Worm (Caenorhabditis elegans) whole organism, young adult: ENCODE data around the gene Y37H2A.7.

ENCODE experiments used
- B0035.1 ChIP-seq: sonication (generic microtip); optimal IDR thresholded peaks from 2 replicates; lab custom pipeline; 2016; ENCODE audit warnings: missing genetic modification characterization, mild to moderate bottlenecking, missing compliant biosample characterization, missing genotype, missing genetic modification reagents
- F22D6.2 ChIP-seq: sonication (generic microtip); optimal IDR thresholded peaks from 2 replicates; lab custom pipeline; 2016; ENCODE audit warnings: mild to moderate bottlenecking, missing genetic modification characterization, missing compliant biosample characterization
- F33H1.4 ChIP-seq: fragments of 200-800 bp; sonication (Bioruptor generic); IDR thresholded peaks from 2 replicates; pipeline ENCODE4 v1.3.6; 2022; ENCODE audit warnings: missing genetic modification reagents, missing genetic modification characterization, missing compliant biosample characterization
- F37B4.10 ChIP-seq: fragments of 200-800 bp; sonication (Bioruptor generic); IDR thresholded peaks from 2 replicates; pipeline ENCODE4 v1.3.6; 2022; ENCODE audit warnings: missing genetic modification characterization, missing compliant biosample characterization
- F49E8.2 ChIP-seq: sonication (generic microtip); optimal IDR thresholded peaks from 3 replicates; lab custom pipeline; 2017; ENCODE audit warnings: missing genetic modification characterization, mild to moderate bottlenecking, missing compliant biosample characterization, antibody characterized with exemption, moderate library complexity; ENCODE audit not compliant: insufficient read depth
- F52B5.7 ChIP-seq: sonication (generic microtip); optimal IDR thresholded peaks from 2 replicates; lab custom pipeline; 2016; ENCODE audit warnings: mild to moderate bottlenecking, missing genetic modification characterization, missing compliant biosample characterization
- F57A8.1 ChIP-seq: fragments of 200-800 bp; sonication (Bioruptor generic); optimal IDR thresholded peaks from 2 replicates; lab custom pipeline; 2018; ENCODE audit warnings: mild to moderate bottlenecking, missing genetic modification characterization, moderate library complexity, missing compliant biosample characterization
- F57C9.4 ChIP-seq: sonication (generic microtip); optimal IDR thresholded peaks from 2 replicates; lab custom pipeline; 2017; ENCODE audit warnings: mild to moderate bottlenecking, missing genetic modification characterization, missing compliant biosample characterization
- aptf-2 ChIP-seq: fragments of 200-800 bp; sonication (Bioruptor generic); conservative IDR thresholded peaks from 2 replicates; pipeline ENCODE4 v1.3.6; 2022; ENCODE audit warnings: missing genetic modification reagents, missing genetic modification characterization, missing compliant biosample characterization
- attf-3 ChIP-seq: fragments of 200-800 bp; sonication (Bioruptor generic); conservative IDR thresholded peaks from 2 replicates; pipeline ENCODE4 v1.3.6; 2022; ENCODE audit warnings: missing genetic modification reagents, missing genetic modification characterization, missing compliant biosample characterization
- cebp-2 ChIP-seq: fragments of 200-800 bp; sonication (Bioruptor generic); IDR thresholded peaks from 2 replicates; pipeline ENCODE4 v1.3.6; 2022; ENCODE audit warnings: missing genetic modification characterization, missing compliant biosample characterization
- ceh-100 ChIP-seq: fragments of 200-800 bp; sonication (Bioruptor generic); IDR thresholded peaks from 2 replicates; pipeline ENCODE4 v1.3.6; 2022; ENCODE audit warnings: missing genetic modification reagents, missing genetic modification characterization, missing compliant biosample characterization
- ceh-27 ChIP-seq: fragments of 200-800 bp; sonication (Bioruptor generic); optimal IDR thresholded peaks from 2 replicates; lab custom pipeline; 2018; ENCODE audit warnings: mild to moderate bottlenecking, missing genetic modification characterization, moderate library complexity, missing compliant biosample characterization
- ceh-40 ChIP-seq: fragments of 200-800 bp; sonication (Bioruptor generic); IDR thresholded peaks from 2 replicates; pipeline ENCODE4 v1.3.6; 2022; ENCODE audit warnings: missing genetic modification characterization, missing compliant biosample characterization
- ceh-58 ChIP-seq: fragments of 200-800 bp; sonication (Bioruptor generic); IDR thresholded peaks from 2 replicates; pipeline ENCODE4 v1.3.6; 2022; ENCODE audit warnings: missing genetic modification characterization, missing compliant biosample characterization
- chd-7 ChIP-seq: sonication (generic microtip); optimal IDR thresholded peaks from 2 replicates; lab custom pipeline; 2016; ENCODE audit warnings: mild to moderate bottlenecking, missing genetic modification characterization, moderate library complexity, missing compliant biosample characterization
- dox-1 ChIP-seq: fragments of 200-800 bp; sonication (Bioruptor generic); IDR thresholded peaks from 2 replicates; pipeline ENCODE4 v1.3.6; 2022; ENCODE audit warnings: missing genetic modification reagents, missing genetic modification characterization, missing compliant biosample characterization
- dpl-1 ChIP-seq: fragments of 150-350 bp; optimal IDR thresholded peaks from 2 replicates; lab custom pipeline; 2014; ENCODE audit warnings: missing biosample characterization, missing genetic modification reagents, missing genetic modification characterization
- gei-17 ChIP-seq: fragments of 200-800 bp; sonication (Bioruptor generic); optimal IDR thresholded peaks from 2 replicates; lab custom pipeline; 2018; ENCODE audit warnings: mild to moderate bottlenecking, missing genetic modification characterization, missing compliant biosample characterization
- him-1 ChIP-seq: sonication (generic microtip); optimal IDR thresholded peaks from 2 replicates; lab custom pipeline; 2016; ENCODE audit warnings: missing genotype, missing genetic modification reagents, missing genetic modification characterization, missing compliant biosample characterization
- hlh-12 ChIP-seq: sonication (generic microtip); optimal IDR thresholded peaks from 2 replicates; lab custom pipeline; 2016; ENCODE audit warnings: missing genetic modification characterization, missing compliant biosample characterization
- hmg-1.2 ChIP-seq: fragments of 200-800 bp; sonication (Bioruptor generic); IDR thresholded peaks from 2 replicates; pipeline ENCODE4 v1.3.6; 2022; ENCODE audit warnings: missing genetic modification reagents, missing genetic modification characterization, missing compliant biosample characterization
- lsl-1 ChIP-seq: fragments of 200-800 bp; sonication (Bioruptor generic); optimal IDR thresholded peaks from 2 replicates; lab custom pipeline; 2018; ENCODE audit warnings: mild to moderate bottlenecking, missing genetic modification characterization, moderate library complexity, missing compliant biosample characterization
- madf-6 ChIP-seq: fragments of 200-800 bp; sonication (Bioruptor generic); IDR thresholded peaks from 2 replicates; pipeline ENCODE4 v1.3.6; 2022; ENCODE audit warnings: missing genetic modification reagents, missing genetic modification characterization, missing compliant biosample characterization
- mcd-1 ChIP-seq: fragments of 200-800 bp; sonication (Bioruptor generic); IDR thresholded peaks from 2 replicates; pipeline ENCODE4 v1.3.6; 2022; ENCODE audit warnings: missing genetic modification reagents, missing genetic modification characterization, missing compliant biosample characterization
- nhr-120 ChIP-seq: fragments of 200-800 bp; sonication (Bioruptor generic); IDR thresholded peaks from 2 replicates; pipeline ENCODE4 v1.3.6; 2022; ENCODE audit warnings: missing genetic modification characterization, missing compliant biosample characterization
- pha-4 ChIP-seq: fragments of 150-350 bp; sonication (generic microtip); optimal IDR thresholded peaks from 2 replicates; lab custom pipeline; 2014; ENCODE audit warnings: missing biosample characterization, missing genetic modification reagents, missing genetic modification characterization
- rec-8 ChIP-seq, 2 experiments: sonication (generic microtip); optimal IDR thresholded peaks; 2 replicates each; lab custom pipeline; 2016; ENCODE audit warnings: mild to moderate bottlenecking in 2 of 2, missing genetic modification characterization in 2 of 2, missing genetic modification reagents in 2 of 2, missing genotype in 2 of 2, missing biosample characterization in 1 of 2, missing compliant biosample characterization in 1 of 2, moderate library complexity in 1 of 2
- snpc-1.1 ChIP-seq: sonication (generic microtip); optimal IDR thresholded peaks from 2 replicates; lab custom pipeline; 2017; ENCODE audit warnings: missing genetic modification characterization, mild to moderate bottlenecking, missing compliant biosample characterization, antibody characterized with exemption, moderate library complexity, missing genotype, missing genetic modification reagents; ENCODE audit not compliant: insufficient read depth
- snpc-1.3 ChIP-seq: sonication (generic microtip); optimal IDR thresholded peaks from 2 replicates; lab custom pipeline; 2017; ENCODE audit warnings: missing genetic modification characterization, mild to moderate bottlenecking, missing compliant biosample characterization, antibody characterized with exemption, moderate library complexity, missing genotype, missing genetic modification reagents; ENCODE audit not compliant: insufficient read depth
- snpc-4 ChIP-seq, 5 experiments: fragments of 150-350 bp in 1 of 5; sonication (generic microtip) in 4 of 5; optimal IDR thresholded peaks; 2 replicates each; lab custom pipeline; 2014 to 2018; ENCODE audit warnings: missing genetic modification characterization in 5 of 5, missing biosample characterization in 3 of 5, antibody characterized with exemption in 2 of 5, mild to moderate bottlenecking in 2 of 5, missing compliant biosample characterization in 2 of 5, missing genotype in 2 of 5, moderate library complexity in 2 of 5, missing genetic modification reagents in 1 of 5
- xnd-1 ChIP-seq: sonication (generic microtip); optimal IDR thresholded peaks from 2 replicates; lab custom pipeline; 2016; ENCODE audit warnings: missing genotype, missing genetic modification reagents, missing genetic modification characterization, missing compliant biosample characterization
- ztf-18 ChIP-seq: sonication (generic microtip); optimal IDR thresholded peaks from 2 replicates; lab custom pipeline; 2016; ENCODE audit warnings: missing genotype, mild to moderate bottlenecking, missing genetic modification characterization, missing compliant biosample characterization

Gene Y37H2A.7

ce11 chrV:18131049-18131448, 3.2 kb downstream of the Y37H2A.7 start, which contains the start of gene Y37H2A.12 (continued):
- TF ChIP-seq dpl-1 (no peak), nhr-120 (GFP tag; lab: Robert Waterston, UW) (no peak), cebp-2 (GFP tag; lab: Robert Waterston, UW) (no peak), hmg-1.2 (no peak), F52B5.7 (no peak), F57C9.4 (tag; lab: Kevin White, UChicago) (no peak), ceh-27 (GFP tag; lab: Kevin White, UChicago) (no peak), F57A8.1 (GFP tag; lab: Kevin White, UChicago) (no peak), him-1 (tag; lab: Kevin White, UChicago) (peak; percentile 83), rec-8 (tag; optimal IDR thresholded peaks at IDR 0.05; lab: Kevin White, UChicago) (no peak), madf-6 (GFP tag; lab: Robert Waterston, UW) (peak; percentile 61), snpc-4 (GFP tag; optimal IDR thresholded peaks at IDR 0.05; lab: Kevin White, UChicago) (no peak), snpc-4 (tag; optimal IDR thresholded peaks at IDR 0.05; lab: Kevin White, UChicago) (no peak), F37B4.10 (GFP tag; lab: Robert Waterston, UW) (no peak), mcd-1 (GFP tag; lab: Robert Waterston, UW) (no peak), attf-3 (GFP tag; lab: Robert Waterston, UW) (no peak), F33H1.4 (peak; percentile 34; the same call in 1 of the 2 replicates), hlh-12 (no peak), xnd-1 (tag; lab: Kevin White, UChicago) (peak; percentile 2)

ce11 chrV:18128545-18128944, 5.7 kb downstream of the Y37H2A.7 start:
- TF ChIP-seq B0035.1 (tag; lab: Kevin White, UChicago) = no peak

- TF ChIP-seq him-1 (tag; lab: Kevin White, UChicago) (no peak), F49E8.2 (tag; lab: Kevin White, UChicago) (peak; percentile 43), snpc-1.3 (tag; lab: Kevin White, UChicago) (peak; percentile 32), lsl-1 (peak; percentile 71)
Measured at ce11 chrV:18127192-18127591, 7.1 kb downstream of the Y37H2A.7 start, which contains the start of gene fbxa-211. TSS of gene fbxa-211 (plus strand) at chrV:18127519.

- TF ChIP-seq ceh-100 (GFP tag; lab: Robert Waterston, UW) (no peak), snpc-1.1 (tag; lab: Kevin White, UChicago) (no peak)
- TF ChIP-seq, all 124 proteins: peak for 0
Measured at ce11 chrV:18125075-18125474, 9.2 kb downstream of the Y37H2A.7 start, which contains the start of gene fbxa-210. TSS of gene fbxa-210 (plus strand) at chrV:18125375.

ce11 chrV:18123639-18124038, 10.6 kb downstream of the Y37H2A.7 start, which contains the start of gene fbxa-107:
TSS of gene fbxa-107 (plus strand) at chrV:18123939.
- TF ChIP-seq dox-1 (GFP tag; lab: Robert Waterston, UW) (no peak), ztf-18 (no peak), F22D6.2 (no peak), ceh-58 (GFP tag; lab: Robert Waterston, UW) (no peak), gei-17 (GFP tag; lab: Kevin White, UChicago) (no peak), ceh-40 (GFP tag; lab: Robert Waterston, UW) (no peak), pha-4 (tag; lab: Kevin White, UChicago) (no peak), lsl-1 (no peak), chd-7 (tag; lab: Kevin White, UChicago) (no peak), aptf-2 (GFP tag; lab: Robert Waterston, UW) (no peak)
